Worm (Caenorhabditis elegans) whole organism, L3 larva: ENCODE measurements around the gene best-4.

Experiments used
- R02D3.7 ChIP-seq: fragments of 150-350 bp; optimal IDR thresholded peaks from 2 replicates; lab custom pipeline; 2014; ENCODE audit warnings: missing biosample characterization, missing genetic modification characterization
- ama-1 ChIP-seq: fragments of 150-350 bp; optimal IDR thresholded peaks from 2 replicates; lab custom pipeline; 2018
- ceh-16 ChIP-seq: sonication (generic microtip); optimal IDR thresholded peaks from 2 replicates; lab custom pipeline; 2017; ENCODE audit warnings: missing biosample characterization, missing genetic modification characterization
- ceh-28 ChIP-seq: fragments of 150-350 bp; optimal IDR thresholded peaks from 2 replicates; lab custom pipeline; 2014; ENCODE audit warnings: missing biosample characterization, missing genetic modification reagents, missing genetic modification characterization
- ceh-82 ChIP-seq: fragments of 150-350 bp; optimal IDR thresholded peaks from 2 replicates; lab custom pipeline; 2014; ENCODE audit warnings: missing biosample characterization, missing genetic modification characterization
- ceh-9 ChIP-seq: sonication (generic microtip); optimal IDR thresholded peaks from 2 replicates; lab custom pipeline; 2018; ENCODE audit warnings: missing biosample characterization, missing genetic modification characterization
- daf-12 ChIP-seq: fragments of 150-350 bp; optimal IDR thresholded peaks from 2 replicates; lab custom pipeline; 2014; ENCODE audit warnings: missing biosample characterization, missing genetic modification reagents, missing genetic modification characterization
- egl-27 ChIP-seq: sonication (generic microtip); optimal IDR thresholded peaks from 4 replicates; lab custom pipeline; 2017; ENCODE audit warnings: missing biosample characterization, missing genetic modification reagents, missing genetic modification characterization
- egl-5 ChIP-seq: fragments of 150-350 bp; optimal IDR thresholded peaks from 2 replicates; lab custom pipeline; 2017; ENCODE audit warnings: missing biosample characterization, missing genetic modification reagents, missing genetic modification characterization, inconsistent platforms
- elt-1 ChIP-seq: fragments of 150-350 bp; optimal IDR thresholded peaks from 2 replicates; lab custom pipeline; 2014; ENCODE audit warnings: missing biosample characterization, missing genetic modification characterization
- elt-2 ChIP-seq: sonication (generic microtip); optimal IDR thresholded peaks from 2 replicates; lab custom pipeline; 2016; ENCODE audit warnings: missing genetic modification reagents, mild to moderate bottlenecking, missing genetic modification characterization, missing compliant biosample characterization
- elt-3 ChIP-seq, 3 experiments: fragments of 150-350 bp in 1 of 3; sonication (generic microtip) in 2 of 3; optimal IDR thresholded peaks; 2 replicates in 2 of 3; 4 replicates in 1 of 3; lab custom pipeline; 2014 to 2017; ENCODE audit warnings: missing biosample characterization in 3 of 3, missing genetic modification characterization in 3 of 3
- eor-1 ChIP-seq, 2 experiments: fragments of 150-350 bp; optimal IDR thresholded peaks; 2 replicates each; lab custom pipeline; 2014 to 2018; ENCODE audit warnings: missing biosample characterization in 2 of 2, missing genetic modification characterization in 2 of 2
- fos-1 ChIP-seq: fragments of 150-350 bp; optimal IDR thresholded peaks from 2 replicates; lab custom pipeline; 2014; ENCODE audit warnings: missing biosample characterization, missing genetic modification characterization
- hmg-11 ChIP-seq: sonication (generic microtip); optimal IDR thresholded peaks from 2 replicates; lab custom pipeline; 2016; ENCODE audit warnings: missing genetic modification characterization, missing compliant biosample characterization
- jun-1 ChIP-seq: fragments of 150-350 bp; optimal IDR thresholded peaks from 2 replicates; lab custom pipeline; 2014; ENCODE audit warnings: missing biosample characterization, missing genetic modification reagents, missing genetic modification characterization
- lin-15B ChIP-seq: fragments of 150-350 bp; optimal IDR thresholded peaks from 2 replicates; lab custom pipeline; 2014; ENCODE audit warnings: missing biosample characterization, missing genetic modification characterization
- lin-39 ChIP-seq: fragments of 150-350 bp; optimal IDR thresholded peaks from 2 replicates; lab custom pipeline; 2018; ENCODE audit warnings: missing biosample characterization, missing genetic modification reagents, missing genetic modification characterization
- lsy-12 ChIP-seq: sonication (generic microtip); optimal IDR thresholded peaks from 2 replicates; lab custom pipeline; 2016; ENCODE audit warnings: mild to moderate bottlenecking, missing genetic modification characterization, missing compliant biosample characterization
- mdl-1 ChIP-seq: fragments of 150-350 bp; optimal IDR thresholded peaks from 2 replicates; lab custom pipeline; 2014; ENCODE audit warnings: missing biosample characterization, missing genetic modification characterization
- mml-1 ChIP-seq: fragments of 150-350 bp; sonication (generic microtip); optimal IDR thresholded peaks from 3 replicates; lab custom pipeline; 2014; ENCODE audit warnings: missing biosample characterization, missing genetic modification characterization
- nfya-1 ChIP-seq: sonication (generic microtip); optimal IDR thresholded peaks from 2 replicates; lab custom pipeline; 2017; ENCODE audit warnings: missing genetic modification characterization, mild to moderate bottlenecking, missing compliant biosample characterization, antibody characterized with exemption, moderate library complexity; ENCODE audit not compliant: insufficient read depth
- nhr-11 ChIP-seq: fragments of 150-350 bp; optimal IDR thresholded peaks from 2 replicates; lab custom pipeline; 2014; ENCODE audit warnings: missing biosample characterization, missing genetic modification characterization
- nhr-12 ChIP-seq: fragments of 150-350 bp; optimal IDR thresholded peaks from 2 replicates; lab custom pipeline; 2014; ENCODE audit warnings: missing biosample characterization, missing genetic modification characterization
- nhr-23 ChIP-seq: fragments of 150-350 bp; optimal IDR thresholded peaks from 2 replicates; lab custom pipeline; 2014; ENCODE audit warnings: missing biosample characterization, missing genetic modification reagents, missing genetic modification characterization
- nhr-237 ChIP-seq: fragments of 150-350 bp; optimal IDR thresholded peaks from 2 replicates; lab custom pipeline; 2014; ENCODE audit warnings: missing biosample characterization, missing genetic modification characterization
- nhr-25 ChIP-seq: sonication (generic microtip); optimal IDR thresholded peaks from 2 replicates; lab custom pipeline; 2017; ENCODE audit warnings: missing biosample characterization, missing genetic modification characterization
- nhr-28 ChIP-seq: fragments of 150-350 bp; optimal IDR thresholded peaks from 2 replicates; lab custom pipeline; 2014; ENCODE audit warnings: missing biosample characterization, missing genetic modification characterization
- nhr-43 ChIP-seq: sonication (generic microtip); optimal IDR thresholded peaks from 2 replicates; lab custom pipeline; 2016; ENCODE audit warnings: mild to moderate bottlenecking, missing genetic modification characterization, missing compliant biosample characterization; ENCODE audit not compliant: poor library complexity, severe bottlenecking
- nhr-67 ChIP-seq: fragments of 150-350 bp; optimal IDR thresholded peaks from 2 replicates; lab custom pipeline; 2014; ENCODE audit warnings: missing biosample characterization, missing genetic modification characterization
- nhr-76 ChIP-seq: fragments of 150-350 bp; sonication (generic microtip); optimal IDR thresholded peaks from 5 replicates; lab custom pipeline; 2014; ENCODE audit warnings: missing biosample characterization, missing genetic modification characterization
- pha-4 ChIP-seq: fragments of 150-350 bp; optimal IDR thresholded peaks from 2 replicates; lab custom pipeline; 2014; ENCODE audit warnings: missing biosample characterization, missing genetic modification reagents, missing genetic modification characterization
- pqm-1 ChIP-seq: fragments of 150-350 bp; optimal IDR thresholded peaks from 2 replicates; lab custom pipeline; 2017; ENCODE audit warnings: missing biosample characterization, missing genetic modification characterization, inconsistent platforms
- skn-1 ChIP-seq: fragments of 150-350 bp; optimal IDR thresholded peaks from 2 replicates; lab custom pipeline; 2014; ENCODE audit warnings: missing biosample characterization, missing genetic modification characterization
- tbx-2 ChIP-seq: sonication (generic microtip); optimal IDR thresholded peaks from 2 replicates; lab custom pipeline; 2016; ENCODE audit warnings: mild to moderate bottlenecking, missing genetic modification characterization, missing compliant biosample characterization
- unc-39 ChIP-seq: sonication (generic microtip); optimal IDR thresholded peaks from 4 replicates; lab custom pipeline; 2017; ENCODE audit warnings: missing biosample characterization, missing genetic modification characterization
- zag-1 ChIP-seq: fragments of 150-350 bp; optimal IDR thresholded peaks from 2 replicates; lab custom pipeline; 2014; ENCODE audit warnings: missing biosample characterization, missing genetic modification characterization
- ztf-11 ChIP-seq: fragments of 150-350 bp; optimal IDR thresholded peaks from 2 replicates; lab custom pipeline; 2014; ENCODE audit warnings: missing biosample characterization, missing genetic modification characterization

The best-4 gene

ce11 chrII:55204-55603, 43.5 kb upstream of the best-4 start, which contains the start of gene tre-5:
Gene tre-5 (minus strand): TSS chrII:55304.
- no peak for TF ChIP-seq elt-3 (tag; optimal IDR thresholded peaks at IDR 0.05; lab: Kevin White, UChicago)
- TF ChIP-seq nhr-11 (tag; lab: Kevin White, UChicago): no peak
- TF ChIP-seq mml-1 (tag; lab: Kevin White, UChicago): no peak
- no peak for TF ChIP-seq pha-4 (tag; lab: Kevin White, UChicago)
- TF ChIP-seq nhr-23: no peak
- no peak for TF ChIP-seq lin-15B (tag; lab: Kevin White, UChicago)
- no peak for TF ChIP-seq elt-1 (tag; lab: Kevin White, UChicago)
- TF ChIP-seq elt-2: no peak
- no peak for TF ChIP-seq unc-39 (tag; lab: Kevin White, UChicago)
- TF ChIP-seq ztf-11 (tag; lab: Kevin White, UChicago): no peak
- no peak for TF ChIP-seq nhr-12 (tag; lab: Kevin White, UChicago)
- no peak for TF ChIP-seq egl-27 (tag; lab: Kevin White, UChicago)
- TF ChIP-seq nhr-76 (tag; lab: Kevin White, UChicago): no peak
- TF ChIP-seq eor-1 (tag; optimal IDR thresholded peaks at IDR 0.05; lab: Kevin White, UChicago): no peak
- TF ChIP-seq, all 47 proteins: peak for 0

ce11 chrII:51352-51751, 39.7 kb upstream of the best-4 start, which contains the start of gene sptl-1:
Gene sptl-1 (plus strand): TSS chrII:51652.
- TF ChIP-seq ztf-11 (tag; lab: Kevin White, UChicago) (no peak), nhr-43 (no peak), ceh-82 (no peak), nhr-76 (tag; lab: Kevin White, UChicago) (no peak), elt-2 (no peak), nhr-28 (tag; lab: Kevin White, UChicago) (no peak), tbx-2 (tag; lab: Kevin White, UChicago) (no peak)

- TF ChIP-seq ceh-9 (tag; lab: Kevin White, UChicago) (no peak), ceh-28 (peak; percentile 19), elt-2 (peak; percentile 44), pqm-1 (tag; lab: Kevin White, UChicago) (peak; percentile 61), nhr-28 (tag; lab: Kevin White, UChicago) (no peak)
Measured at ce11 chrII:50862-51261, 39.2 kb upstream of the best-4 start.

- TF ChIP-seq mml-1 (tag; lab: Kevin White, UChicago): no peak
- TF ChIP-seq elt-1 (tag; lab: Kevin White, UChicago): no peak
- TF ChIP-seq ceh-9 (tag; lab: Kevin White, UChicago): no peak
- no peak for TF ChIP-seq ceh-16 (tag; lab: Kevin White, UChicago)
- no peak for TF ChIP-seq mdl-1
- no peak for TF ChIP-seq elt-3 (tag; optimal IDR thresholded peaks at IDR 0.05; lab: Kevin White, UChicago)
- TF ChIP-seq lsy-12 (tag; lab: Kevin White, UChicago): no peak
- TF ChIP-seq nhr-25: no peak
- no peak for TF ChIP-seq zag-1 (tag; lab: Kevin White, UChicago)
Measured at ce11 chrII:47280-47679, 35.6 kb upstream of the best-4 start, which contains the start of gene C23H3.5. Gene C23H3.5 (plus strand): TSS chrII:47580.

ce11 chrII:46116-46515, 34.4 kb upstream of the best-4 start, which contains the start of gene rpt-4:
Gene rpt-4 (minus strand): TSS chrII:46216.
- TF ChIP-seq ceh-82 (no peak), nhr-23 (no peak), mml-1 (tag; lab: Kevin White, UChicago) (no peak), daf-12 (no peak), jun-1 (no peak), elt-3 (tag; optimal IDR thresholded peaks at IDR 0.05; lab: Kevin White, UChicago) (no peak), nhr-237 (no peak), nhr-67 (tag; lab: Kevin White, UChicago) (no peak)

ce11 chrII:44740-45139, 33.1 kb upstream of the best-4 start, which contains the start of gene rpoa-49:
Gene rpoa-49 (plus strand): TSS chrII:45040.
- TF ChIP-seq pha-4 (tag; lab: Kevin White, UChicago) (no peak), nhr-23 (no peak)

ce11 chrII:43640-44039, 32.0 kb upstream of the best-4 start, which contains the start of gene nfyc-1:
Gene nfyc-1 (plus strand): TSS chrII:43907.
- peak; percentile 84 for TF ChIP-seq pha-4 (tag; lab: Kevin White, UChicago)
- peak; percentile 72 for TF ChIP-seq egl-5 (tag; lab: Kevin White, UChicago)
- no peak for TF ChIP-seq eor-1 (tag; optimal IDR thresholded peaks at IDR 0.05; lab: Kevin White, UChicago)
- TF ChIP-seq lin-39: peak; percentile 65
- TF ChIP-seq mdl-1: no peak
- TF ChIP-seq fos-1 (tag; lab: Kevin White, UChicago): no peak
- no peak for TF ChIP-seq lsy-12 (tag; lab: Kevin White, UChicago)
- peak; percentile 99 for TF ChIP-seq skn-1 (tag; lab: Kevin White, UChicago)
- no peak for TF ChIP-seq pqm-1 (tag; lab: Kevin White, UChicago)
- TF ChIP-seq unc-39 (tag; lab: Kevin White, UChicago): no peak
- TF ChIP-seq egl-27 (tag; lab: Kevin White, UChicago): no peak
- no peak for TF ChIP-seq nhr-76 (tag; lab: Kevin White, UChicago)
- no peak for TF ChIP-seq elt-2
- TF ChIP-seq elt-1 (tag; lab: Kevin White, UChicago): no peak
- peak; percentile 90 for TF ChIP-seq lin-15B (tag; lab: Kevin White, UChicago)
- TF ChIP-seq daf-12: no peak
- no peak for TF ChIP-seq nhr-11 (tag; lab: Kevin White, UChicago)
- TF ChIP-seq nhr-23: peak; percentile 65
- no peak for TF ChIP-seq nhr-67 (tag; lab: Kevin White, UChicago)
- TF ChIP-seq R02D3.7: no peak
- TF ChIP-seq hmg-11 (tag; lab: Kevin White, UChicago): peak; percentile 79
- no peak for TF ChIP-seq zag-1 (tag; lab: Kevin White, UChicago)
- TF ChIP-seq ama-1 (lab: Kevin White, UChicago): no peak
- TF ChIP-seq nfya-1 (tag; lab: Kevin White, UChicago): peak; percentile 65
